Worm (Caenorhabditis elegans): ENCODE measurements around the gene zmp-6.

Gene zmp-6

ce11 chrIII:7278491-7278890 is 30.9 kb upstream of the zmp-6 start (continued):
- TF ChIP-seq nhr-25 (tag; optimal IDR thresholded peaks at IDR 0.05) (no peak), lin-15B (tag; optimal IDR thresholded peaks at IDR 0.05) (peak; percentile 18), nhr-23 (tag; optimal IDR thresholded peaks at IDR 0.05) (peak; percentile 45), fkh-10 (GFP tag; optimal IDR thresholded peaks at IDR 0.05) (no peak), ceh-28 (tag; optimal IDR thresholded peaks at IDR 0.05) (peak; percentile 45), skn-1 (tag; optimal IDR thresholded peaks at IDR 0.05) (no peak), ceh-16 (tag; optimal IDR thresholded peaks at IDR 0.05) (no peak), nhr-43 (tag; optimal IDR thresholded peaks at IDR 0.05; ENCODE audit: poor library complexity, severe bottlenecking) (peak; percentile 38), lin-39 (tag; optimal IDR thresholded peaks at IDR 0.05) (no peak), unc-62 (GFP tag; optimal IDR thresholded peaks at IDR 0.05) (no peak), ceh-82 (tag; optimal IDR thresholded peaks at IDR 0.05) (no peak), sea-2 (GFP tag; optimal IDR thresholded peaks at IDR 0.05) (no peak), lsy-12 (tag; optimal IDR thresholded peaks at IDR 0.05) (peak; percentile 75), nhr-77 (tag; optimal IDR thresholded peaks at IDR 0.05) (peak; percentile 49), egl-27 (tag; optimal IDR thresholded peaks at IDR 0.05) (no peak), mml-1 (tag; optimal IDR thresholded peaks at IDR 0.05) (no peak), jun-1 (tag; optimal IDR thresholded peaks at IDR 0.05) (peak; percentile 56)

- no peak for TF ChIP-seq ceh-16 (tag; optimal IDR thresholded peaks at IDR 0.05)
- peak; percentile 54 for TF ChIP-seq skn-1 (tag; optimal IDR thresholded peaks at IDR 0.05)
- TF ChIP-seq lin-15B (tag; optimal IDR thresholded peaks at IDR 0.05), result peak; percentile 72
- peak; percentile 81 for TF ChIP-seq pha-4 (tag; optimal IDR thresholded peaks at IDR 0.05)
- TF ChIP-seq R02D3.7 (tag; optimal IDR thresholded peaks at IDR 0.05), result peak; percentile 50
- TF ChIP-seq ZK546.5 (tag; optimal IDR thresholded peaks at IDR 0.05), result no peak
- TF ChIP-seq snpc-4 (tag; optimal IDR thresholded peaks at IDR 0.05), result peak; percentile 60
- peak; percentile 13 for TF ChIP-seq nhr-25 (tag; optimal IDR thresholded peaks at IDR 0.05)
- TF ChIP-seq fkh-2 (tag; optimal IDR thresholded peaks at IDR 0.05), result no peak
- no peak for TF ChIP-seq ceh-9 (tag; optimal IDR thresholded peaks at IDR 0.05)
- TF ChIP-seq elt-2 (tag; optimal IDR thresholded peaks at IDR 0.05), result peak; percentile 15
- TF ChIP-seq egl-5 (tag; optimal IDR thresholded peaks at IDR 0.05), result peak; percentile 14
- peak; percentile 64 for TF ChIP-seq nfya-1 (tag; optimal IDR thresholded peaks at IDR 0.05; ENCODE audit: insufficient read depth)
- peak; percentile 63 for TF ChIP-seq hmg-11 (tag; optimal IDR thresholded peaks at IDR 0.05)
- TF ChIP-seq nhr-43 (tag; optimal IDR thresholded peaks at IDR 0.05; ENCODE audit: poor library complexity, severe bottlenecking), result peak; percentile 35
- peak; percentile 19 for TF ChIP-seq ceh-28 (tag; optimal IDR thresholded peaks at IDR 0.05)
- TF ChIP-seq tbx-2 (tag; optimal IDR thresholded peaks at IDR 0.05), result no peak
- peak; percentile 79 for TF ChIP-seq nhr-23 (tag; optimal IDR thresholded peaks at IDR 0.05)
- no peak for TF ChIP-seq mml-1 (tag; optimal IDR thresholded peaks at IDR 0.05)
These were observed 29.6 kb upstream of the zmp-6 start, which contains the start of the genes spot-1 and B0361.11 for ce11 chrIII:7277228-7277627. Gene spot-1, minus strand, starts transcription at chrIII:7277274. Gene B0361.11, plus strand, starts transcription at chrIII:7277599.

- TF ChIP-seq elt-2 (tag; optimal IDR thresholded peaks at IDR 0.05) (no peak), fos-1 (tag; optimal IDR thresholded peaks at IDR 0.05) (no peak), ceh-82 (tag; optimal IDR thresholded peaks at IDR 0.05) (no peak), nhr-76 (tag; optimal IDR thresholded peaks at IDR 0.05) (no peak), ztf-11 (tag; optimal IDR thresholded peaks at IDR 0.05) (no peak), lsy-12 (tag; optimal IDR thresholded peaks at IDR 0.05) (no peak), tbx-2 (tag; optimal IDR thresholded peaks at IDR 0.05) (no peak), eor-1 (tag; optimal IDR thresholded peaks at IDR 0.05) (no peak), ceh-9 (tag; optimal IDR thresholded peaks at IDR 0.05) (no peak), R02D3.7 (tag; optimal IDR thresholded peaks at IDR 0.05) (no peak)
These were observed 27.7 kb upstream of the zmp-6 start, which contains the start of gene psd-1 for ce11 chrIII:7275296-7275695. Gene psd-1, minus strand, starts transcription at chrIII:7275396.

- TF ChIP-seq nhr-67 (tag; optimal IDR thresholded peaks at IDR 0.05), result no peak
- no peak for TF ChIP-seq tbx-2 (tag; optimal IDR thresholded peaks at IDR 0.05)
- no peak for TF ChIP-seq ZK546.5 (tag; optimal IDR thresholded peaks at IDR 0.05)
- TF ChIP-seq ceh-16 (tag; optimal IDR thresholded peaks at IDR 0.05), result no peak
- no peak for TF ChIP-seq nhr-28 (tag; optimal IDR thresholded peaks at IDR 0.05)
- no peak for TF ChIP-seq nhr-77 (tag; optimal IDR thresholded peaks at IDR 0.05)
- TF ChIP-seq nhr-23 (tag; optimal IDR thresholded peaks at IDR 0.05), result peak; percentile 33
- TF ChIP-seq nhr-25 (tag; optimal IDR thresholded peaks at IDR 0.05), result peak; percentile 31
- TF ChIP-seq nfya-1 (tag; optimal IDR thresholded peaks at IDR 0.05; ENCODE audit: insufficient read depth), result no peak
- peak; percentile 29 for TF ChIP-seq nhr-43 (tag; optimal IDR thresholded peaks at IDR 0.05; ENCODE audit: poor library complexity, severe bottlenecking)
- TF ChIP-seq R02D3.7 (tag; optimal IDR thresholded peaks at IDR 0.05), result no peak
- no peak for TF ChIP-seq eor-1 (tag; optimal IDR thresholded peaks at IDR 0.05)
These were observed 26.1 kb upstream of the zmp-6 start for ce11 chrIII:7273718-7274117.

Measured in whole organism, L3 larva.